Fruit fly (Drosophila melanogaster) whole organism, embryonic: Measurements from ENCODE around the gene CG43051.

ENCODE experiments used
- Adf1 ChIP-seq: fragments of 200-800 bp; sonication (Bioruptor generic); IDR thresholded peaks from 2 replicates; pipeline ENCODE4 v1.3.6; 2022; ENCODE audit warnings: missing biosample characterization, missing genetic modification characterization
- Atf6 ChIP-seq: fragments of 200-800 bp; sonication (Bioruptor generic); IDR thresholded peaks from 2 replicates; pipeline ENCODE4 v1.3.6; 2022; ENCODE audit warnings: missing biosample characterization, missing genetic modification characterization
- B-H2 ChIP-seq: fragments of 200-800 bp; sonication (Bioruptor generic); optimal IDR thresholded peaks from 2 replicates; lab custom pipeline; 2018; ENCODE audit warnings: missing biosample characterization, mild to moderate bottlenecking, missing genetic modification characterization
- CG11456 ChIP-seq: fragments of 200-800 bp; sonication (Bioruptor generic); IDR thresholded peaks from 3 replicates; pipeline ENCODE4 v1.3.6; 2022; ENCODE audit warnings: missing biosample characterization, missing genetic modification characterization
- CG13894 ChIP-seq: fragments of 200-800 bp; sonication (Bioruptor generic); optimal IDR thresholded peaks from 3 replicates; lab custom pipeline; 2018; ENCODE audit warnings: missing biosample characterization, mild to moderate bottlenecking, missing genetic modification characterization, moderate library complexity
- CG14667 ChIP-seq: fragments of 200-800 bp; sonication (Bioruptor generic); IDR thresholded peaks from 2 replicates; pipeline ENCODE4 v1.3.6; 2022; ENCODE audit warnings: missing biosample characterization, missing genetic modification characterization
- CG2116 ChIP-seq: fragments of 200-800 bp; sonication (Bioruptor generic); optimal IDR thresholded peaks from 3 replicates; lab custom pipeline; 2018; ENCODE audit warnings: missing biosample characterization, mild to moderate bottlenecking, missing genetic modification characterization
- CG2678 ChIP-seq: fragments of 200-800 bp; sonication (Bioruptor generic); optimal IDR thresholded peaks from 3 replicates; lab custom pipeline; 2019; ENCODE audit warnings: missing biosample characterization, mild to moderate bottlenecking, missing genetic modification characterization, moderate library complexity
- CG2875 ChIP-seq: fragments of 200-800 bp; sonication (Bioruptor generic); optimal IDR thresholded peaks from 2 replicates; lab custom pipeline; 2017; ENCODE audit warnings: missing biosample characterization, mild to moderate bottlenecking, missing genetic modification characterization, missing genetic modification reagents
- CG3281 ChIP-seq: fragments of 200-800 bp; sonication (Bioruptor generic); optimal IDR thresholded peaks from 3 replicates; lab custom pipeline; 2017; ENCODE audit warnings: missing biosample characterization, mild to moderate bottlenecking, missing genetic modification characterization
- CG3407 ChIP-seq: fragments of 200-800 bp; sonication (Bioruptor generic); optimal IDR thresholded peaks from 2 replicates; lab custom pipeline; 2018; ENCODE audit warnings: missing biosample characterization, mild to moderate bottlenecking, missing genetic modification characterization
- CG34376 ChIP-seq: fragments of 200-800 bp; sonication (Bioruptor generic); optimal IDR thresholded peaks from 2 replicates; lab custom pipeline; 2018; ENCODE audit warnings: missing biosample characterization, mild to moderate bottlenecking, missing genetic modification characterization
- CG3847 ChIP-seq: fragments of 200-800 bp; sonication (Bioruptor generic); IDR thresholded peaks from 2 replicates; pipeline ENCODE4 v1.3.6; 2022; ENCODE audit warnings: missing biosample characterization, missing genetic modification characterization
- CG4707 ChIP-seq: fragments of 200-800 bp; sonication (Bioruptor generic); optimal IDR thresholded peaks from 2 replicates; lab custom pipeline; 2018; ENCODE audit warnings: missing biosample characterization, mild to moderate bottlenecking, missing genetic modification characterization, moderate library complexity
- CG7786 ChIP-seq: fragments of 200-800 bp; sonication (Bioruptor generic); optimal IDR thresholded peaks from 2 replicates; lab custom pipeline; 2016; ENCODE audit warnings: missing biosample characterization, missing genetic modification characterization
- CG9876 ChIP-seq: fragments of 200-800 bp; sonication (Bioruptor generic); optimal IDR thresholded peaks from 2 replicates; lab custom pipeline; 2016; ENCODE audit warnings: missing biosample characterization, missing genetic modification characterization
- CkIIα-i1 ChIP-seq: fragments of 200-800 bp; sonication (Bioruptor generic); IDR thresholded peaks from 2 replicates; pipeline ENCODE4 v1.3.6; 2022; ENCODE audit warnings: missing biosample characterization, missing genetic modification characterization
- D ChIP-seq, 2 experiments: fragments of 200-800 bp in 1 of 2; fragments of >200 bp in 1 of 2; sonication (Bioruptor generic) in 1 of 2; optimal IDR thresholded peaks; 2 replicates in 1 of 2; 3 replicates in 1 of 2; lab custom pipeline; 2017; ENCODE audit warnings: mild to moderate bottlenecking in 1 of 2, missing biosample characterization in 1 of 2, missing genetic modification characterization in 1 of 2, missing genetic modification reagents in 1 of 2
- Ets97D ChIP-seq: fragments of 200-800 bp; sonication (Bioruptor generic); optimal IDR thresholded peaks from 3 replicates; lab custom pipeline; 2016; ENCODE audit warnings: missing biosample characterization, missing genetic modification characterization
- HLHmδ ChIP-seq: fragments of 200-800 bp; sonication (Bioruptor generic); optimal IDR thresholded peaks from 2 replicates; lab custom pipeline; 2018; ENCODE audit warnings: missing biosample characterization, mild to moderate bottlenecking, missing genetic modification characterization, moderate library complexity
- Hr39 ChIP-seq: fragments of >200 bp; optimal IDR thresholded peaks from 2 replicates; lab custom pipeline; 2017
- Hr78 ChIP-seq, 2 experiments: fragments of 200-800 bp in 1 of 2; fragments of >200 bp in 1 of 2; sonication (Bioruptor generic) in 1 of 2; optimal IDR thresholded peaks; 2 replicates each; lab custom pipeline; 2017 to 2019; ENCODE audit warnings: missing biosample characterization in 2 of 2, missing genetic modification characterization in 2 of 2, mild to moderate bottlenecking in 1 of 2, moderate library complexity in 1 of 2
- Oaz ChIP-seq: fragments of 200-800 bp; sonication (Bioruptor generic); IDR thresholded peaks from 2 replicates; pipeline ENCODE4 v1.3.6; 2022; ENCODE audit warnings: missing biosample characterization, missing genetic modification characterization
- abd-A ChIP-seq: fragments of 200-800 bp; sonication (Bioruptor generic); optimal IDR thresholded peaks from 3 replicates; lab custom pipeline; 2019; ENCODE audit warnings: missing biosample characterization, mild to moderate bottlenecking, missing genetic modification characterization, moderate library complexity
- btn ChIP-seq: fragments of 200-800 bp; sonication (Bioruptor generic); optimal IDR thresholded peaks from 2 replicates; lab custom pipeline; 2016; ENCODE audit warnings: missing biosample characterization, missing genetic modification characterization
- cad ChIP-seq: fragments of >200 bp; optimal IDR thresholded peaks from 2 replicates; lab custom pipeline; 2017; ENCODE audit warnings: missing biosample characterization, missing genetic modification characterization
- chif ChIP-seq, 2 experiments: fragments of 200-800 bp; sonication (Bioruptor generic); optimal IDR thresholded peaks; 3 replicates each; lab custom pipeline; 2016; ENCODE audit warnings: missing biosample characterization in 2 of 2, missing genetic modification characterization in 2 of 2
- corto ChIP-seq: fragments of 200-800 bp; sonication (Bioruptor generic); optimal IDR thresholded peaks from 2 replicates; lab custom pipeline; 2016; ENCODE audit warnings: missing biosample characterization, mild to moderate bottlenecking, missing genetic modification characterization, moderate library complexity
- crp ChIP-seq, 2 experiments: fragments of 200-800 bp; sonication (Bioruptor generic); optimal IDR thresholded peaks; 2 replicates in 1 of 2; 3 replicates in 1 of 2; lab custom pipeline; 2017; ENCODE audit warnings: missing biosample characterization in 2 of 2, missing genetic modification characterization in 2 of 2, mild to moderate bottlenecking in 1 of 2, moderate library complexity in 1 of 2
- en ChIP-seq: fragments of 200-800 bp; sonication (Bioruptor generic); optimal IDR thresholded peaks from 2 replicates; lab custom pipeline; 2016; ENCODE audit warnings: missing biosample characterization, missing genetic modification characterization
- eyg ChIP-seq: fragments of 200-800 bp; sonication (Bioruptor generic); optimal IDR thresholded peaks from 3 replicates; lab custom pipeline; 2016; ENCODE audit warnings: missing biosample characterization, missing genetic modification characterization
- gfzf ChIP-seq: fragments of 200-800 bp; sonication (Bioruptor generic); optimal IDR thresholded peaks from 2 replicates; lab custom pipeline; 2016; ENCODE audit warnings: missing biosample characterization, mild to moderate bottlenecking, missing genetic modification characterization, moderate library complexity
- grn ChIP-seq: fragments of 200-800 bp; sonication (Bioruptor generic); optimal IDR thresholded peaks from 3 replicates; lab custom pipeline; 2017; ENCODE audit warnings: missing biosample characterization, missing genetic modification characterization
- gro ChIP-seq: fragments of 200-800 bp; sonication (Bioruptor generic); optimal IDR thresholded peaks from 2 replicates; lab custom pipeline; 2016; ENCODE audit warnings: missing biosample characterization, missing genetic modification characterization
- gsb ChIP-seq: fragments of 200-800 bp; sonication (Bioruptor generic); IDR thresholded peaks from 2 replicates; pipeline ENCODE4 v1.3.6; 2022; ENCODE audit warnings: missing biosample characterization, missing genetic modification characterization
- hth ChIP-seq: fragments of >200 bp; optimal IDR thresholded peaks from 2 replicates; lab custom pipeline; 2017; ENCODE audit warnings: inconsistent platforms
- klu ChIP-seq: fragments of 200-800 bp; sonication (Bioruptor generic); IDR thresholded peaks from 2 replicates; pipeline ENCODE4 v1.3.6; 2022; ENCODE audit warnings: missing biosample characterization, missing genetic modification characterization
- lbe ChIP-seq: fragments of 200-800 bp; sonication (Bioruptor generic); optimal IDR thresholded peaks from 2 replicates; lab custom pipeline; 2016; ENCODE audit warnings: missing biosample characterization, mild to moderate bottlenecking, missing genetic modification characterization
- lola ChIP-seq, 3 experiments: fragments of >200 bp in 2 of 3; fragments of 200-800 bp in 1 of 3; sonication (Bioruptor generic) in 1 of 3; optimal IDR thresholded peaks; 2 replicates each; lab custom pipeline; 2017 to 2019; ENCODE audit warnings: missing biosample characterization in 3 of 3, missing genetic modification characterization in 3 of 3, mild to moderate bottlenecking in 1 of 3, moderate library complexity in 1 of 3
- mam ChIP-seq: fragments of 200-800 bp; sonication (Bioruptor generic); optimal IDR thresholded peaks from 3 replicates; lab custom pipeline; 2016; ENCODE audit warnings: missing biosample characterization, missing genetic modification characterization
- rib ChIP-seq: fragments of 200-800 bp; sonication (Bioruptor generic); IDR thresholded peaks from 2 replicates; pipeline ENCODE4 v1.3.6; 2022; ENCODE audit warnings: missing biosample characterization, missing genetic modification characterization
- seq ChIP-seq: fragments of 200-800 bp; sonication (Bioruptor generic); IDR thresholded peaks from 2 replicates; pipeline ENCODE4 v1.3.6; 2022; ENCODE audit warnings: missing biosample characterization, missing genetic modification characterization
- slbo ChIP-seq: fragments of 200-800 bp; sonication (Bioruptor generic); IDR thresholded peaks from 2 replicates; pipeline ENCODE4 v1.3.6; 2022; ENCODE audit warnings: missing biosample characterization, missing genetic modification characterization
- slou ChIP-seq: fragments of 200-800 bp; sonication (Bioruptor generic); optimal IDR thresholded peaks from 3 replicates; lab custom pipeline; 2016; ENCODE audit warnings: missing biosample characterization, missing genetic modification characterization
- sna ChIP-seq: fragments of 200-800 bp; sonication (Bioruptor generic); IDR thresholded peaks from 2 replicates; pipeline ENCODE4 v1.3.6; 2022; ENCODE audit warnings: missing biosample characterization, missing genetic modification characterization; ENCODE audit not compliant: partially characterized antibody
- vnd ChIP-seq: fragments of 200-800 bp; sonication (Bioruptor generic); IDR thresholded peaks from 3 replicates; pipeline ENCODE4 v1.3.6; 2022; ENCODE audit warnings: missing biosample characterization, missing genetic modification characterization; ENCODE audit not compliant: partially characterized antibody
- wek ChIP-seq: fragments of 200-800 bp; sonication (Bioruptor generic); optimal IDR thresholded peaks from 3 replicates; lab custom pipeline; 2018; ENCODE audit warnings: missing biosample characterization, mild to moderate bottlenecking, missing genetic modification characterization, moderate library complexity
- z ChIP-seq: fragments of 200-800 bp; sonication (Bioruptor generic); IDR thresholded peaks from 3 replicates; pipeline ENCODE4 v1.3.6; 2022; ENCODE audit warnings: missing biosample characterization, missing genetic modification characterization

CG43051 gene

dm6 chr2L:12464065-12464464 lies 43.7 kb upstream of the CG43051 start (continued):
- TF ChIP-seq btn (no peak), CG13894 (tag; lab: Kevin White, UChicago) (peak; percentile 20), seq (GFP tag; lab: Robert Waterston, UW) (0 out of 2 replicates have a peak, but pooled peaks have one; percentile 22), CG3407 (GFP tag; lab: Kevin White, UChicago) (no peak), rib (peak; percentile 43; the same call in 1 of the 2 replicates), CG34376 (GFP tag; lab: Kevin White, UChicago) (peak; percentile 39), CG3847 (GFP tag; lab: Robert Waterston, UW) (no peak), CG2678 (tag; lab: Kevin White, UChicago) (peak; percentile 33), Oaz (GFP tag; lab: Robert Waterston, UW) (no peak), Hr39 (lab: Kevin White, UChicago) (no peak), slbo (GFP tag; lab: Robert Waterston, UW) (peak; percentile 9; the same call in 1 of the 2 replicates), Hr78 (GFP tag; optimal IDR thresholded peaks at IDR 0.05; lab: Kevin White, UChicago) (peak in 1 of 2 experiments; percentile 4), gfzf (GFP tag; lab: Kevin White, UChicago) (no peak), HLHmδ (GFP tag; lab: Kevin White, UChicago) (no peak), CG11456 (GFP tag; lab: Robert Waterston, UW) (no peak), hth (lab: Kevin White, UChicago) (no peak), Atf6 (GFP tag; lab: Robert Waterston, UW) (peak; percentile 26; the same call in 1 of the 2 replicates), abd-A (tag; lab: Kevin White, UChicago) (no peak)

DNA sequence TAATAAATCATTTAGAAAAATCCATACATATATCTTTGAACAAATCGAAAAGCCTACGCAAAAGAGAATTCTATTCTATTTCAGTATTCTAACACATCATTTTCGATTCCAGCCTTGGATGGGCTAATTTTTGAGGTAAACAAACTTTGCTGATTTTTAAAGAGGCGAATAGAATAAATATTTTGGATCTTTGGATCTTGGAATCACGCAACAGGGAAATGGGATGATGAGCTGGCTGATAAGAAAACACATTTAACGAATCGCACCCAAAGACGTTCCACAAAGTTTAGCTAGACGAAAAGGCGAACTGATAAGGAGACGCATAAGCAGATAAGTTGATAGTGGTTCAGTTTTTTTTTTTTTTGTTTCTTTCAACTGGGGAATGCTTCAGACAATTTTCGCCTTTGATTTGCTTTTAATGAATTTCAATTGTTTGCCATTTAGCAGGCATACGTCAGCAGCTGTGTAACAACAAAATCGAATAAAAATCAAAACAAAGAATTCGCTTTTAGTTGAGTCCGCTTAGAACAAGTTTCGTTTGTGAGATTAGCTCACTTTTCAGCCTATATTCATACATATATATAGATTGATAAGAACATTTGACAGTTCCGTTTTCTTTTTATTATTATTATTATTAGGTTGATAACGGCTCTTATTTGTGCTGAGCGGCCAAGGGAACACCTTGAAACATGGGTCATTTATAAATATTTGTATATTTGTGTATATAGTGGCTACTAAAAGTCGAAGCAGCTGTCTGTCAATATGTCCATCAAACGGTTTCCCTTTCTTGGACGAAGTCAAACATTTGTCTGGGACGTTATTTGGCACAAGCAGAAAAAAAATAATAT lies 42.4 kb upstream of the CG43051 start:
- TF ChIP-seq Adf1 (GFP tag; lab: Robert Waterston, UW) (no peak), CG7786 (no peak), z (GFP tag; lab: Robert Waterston, UW) (0 out of 3 replicates have a peak, but pooled peaks have one; percentile 42), CG4707 (GFP tag; lab: Kevin White, UChicago) (peak; percentile 39), vnd (GFP tag; lab: Robert Waterston, UW) (no peak), corto (GFP tag; lab: Kevin White, UChicago) (no peak), klu (GFP tag; lab: Robert Waterston, UW) (no peak), chif (GFP tag; optimal IDR thresholded peaks at IDR 0.05; lab: Kevin White, UChicago) (no peak), crp (GFP tag; optimal IDR thresholded peaks at IDR 0.05; lab: Kevin White, UChicago) (no peak), grn (GFP tag; lab: Kevin White, UChicago) (peak; percentile 2), gro (GFP tag; lab: Kevin White, UChicago) (no peak), lola (GFP tag; optimal IDR thresholded peaks at IDR 0.05; lab: Kevin White, UChicago) (peak in 1 of 3 experiments; percentile 23), CkIIα-i1 (GFP tag; lab: Robert Waterston, UW) (no peak), sna (GFP tag; lab: Robert Waterston, UW) (no peak), gsb (GFP tag; lab: Robert Waterston, UW) (no peak), lbe (GFP tag; lab: Kevin White, UChicago) (no peak), D (optimal IDR thresholded peaks at IDR 0.05; lab: Kevin White, UChicago) (no peak), D (GFP tag; optimal IDR thresholded peaks at IDR 0.05; lab: Kevin White, UChicago) (no peak), Ets97D (GFP tag; lab: Kevin White, UChicago) (no peak), mam (GFP tag; lab: Kevin White, UChicago) (no peak), wek (GFP tag; lab: Kevin White, UChicago) (peak; percentile 27), CG9876 (no peak), CG2875 (GFP tag; lab: Kevin White, UChicago) (peak; percentile 56), cad (GFP tag; lab: Kevin White, UChicago) (no peak), slou (GFP tag; lab: Kevin White, UChicago) (no peak), CG14667 (GFP tag; lab: Robert Waterston, UW) (no peak), B-H2 (no peak), en (GFP tag; lab: Kevin White, UChicago) (no peak), eyg (GFP tag; lab: Kevin White, UChicago) (no peak), CG3281 (GFP tag; lab: Kevin White, UChicago) (no peak), CG2116 (GFP tag; lab: Kevin White, UChicago) (peak; percentile 9)
